Worm (Caenorhabditis elegans) whole organism, mixed stage, embryonic: ENCODE measurements around the gene tank-1.

Experiments
- ceh-39 ChIP-seq: fragments of 150-350 bp; optimal IDR thresholded peaks from 2 replicates; lab custom pipeline; 2014; ENCODE audit warnings: missing biosample characterization, missing genetic modification characterization
- ces-1 ChIP-seq: fragments of 150-350 bp; optimal IDR thresholded peaks from 2 replicates; lab custom pipeline; 2014; ENCODE audit warnings: missing biosample characterization, missing genetic modification reagents, missing genetic modification characterization
- elt-1 ChIP-seq: sonication (generic microtip); optimal IDR thresholded peaks from 2 replicates; lab custom pipeline; 2017; ENCODE audit warnings: missing genetic modification characterization, mild to moderate bottlenecking, missing compliant biosample characterization, antibody characterized with exemption, moderate library complexity, borderline replicate concordance; ENCODE audit not compliant: insufficient read depth
- elt-3 ChIP-seq: fragments of 150-350 bp; optimal IDR thresholded peaks from 2 replicates; lab custom pipeline; 2014; ENCODE audit warnings: missing biosample characterization, missing genetic modification characterization
- nhr-12 ChIP-seq: fragments of 150-350 bp; optimal IDR thresholded peaks from 2 replicates; lab custom pipeline; 2014; ENCODE audit warnings: missing biosample characterization, missing genetic modification characterization
- nhr-2 ChIP-seq: fragments of 150-350 bp; optimal IDR thresholded peaks from 2 replicates; lab custom pipeline; 2014; ENCODE audit warnings: missing biosample characterization, missing genetic modification characterization
- unc-62 ChIP-seq: fragments of 150-350 bp; optimal IDR thresholded peaks from 2 replicates; lab custom pipeline; 2014; ENCODE audit warnings: missing biosample characterization, missing genetic modification reagents, missing genetic modification characterization
- zip-8 ChIP-seq: fragments of 150-350 bp; optimal IDR thresholded peaks from 2 replicates; lab custom pipeline; 2014; ENCODE audit warnings: missing biosample characterization, missing genetic modification characterization

tank-1 gene

DNA sequence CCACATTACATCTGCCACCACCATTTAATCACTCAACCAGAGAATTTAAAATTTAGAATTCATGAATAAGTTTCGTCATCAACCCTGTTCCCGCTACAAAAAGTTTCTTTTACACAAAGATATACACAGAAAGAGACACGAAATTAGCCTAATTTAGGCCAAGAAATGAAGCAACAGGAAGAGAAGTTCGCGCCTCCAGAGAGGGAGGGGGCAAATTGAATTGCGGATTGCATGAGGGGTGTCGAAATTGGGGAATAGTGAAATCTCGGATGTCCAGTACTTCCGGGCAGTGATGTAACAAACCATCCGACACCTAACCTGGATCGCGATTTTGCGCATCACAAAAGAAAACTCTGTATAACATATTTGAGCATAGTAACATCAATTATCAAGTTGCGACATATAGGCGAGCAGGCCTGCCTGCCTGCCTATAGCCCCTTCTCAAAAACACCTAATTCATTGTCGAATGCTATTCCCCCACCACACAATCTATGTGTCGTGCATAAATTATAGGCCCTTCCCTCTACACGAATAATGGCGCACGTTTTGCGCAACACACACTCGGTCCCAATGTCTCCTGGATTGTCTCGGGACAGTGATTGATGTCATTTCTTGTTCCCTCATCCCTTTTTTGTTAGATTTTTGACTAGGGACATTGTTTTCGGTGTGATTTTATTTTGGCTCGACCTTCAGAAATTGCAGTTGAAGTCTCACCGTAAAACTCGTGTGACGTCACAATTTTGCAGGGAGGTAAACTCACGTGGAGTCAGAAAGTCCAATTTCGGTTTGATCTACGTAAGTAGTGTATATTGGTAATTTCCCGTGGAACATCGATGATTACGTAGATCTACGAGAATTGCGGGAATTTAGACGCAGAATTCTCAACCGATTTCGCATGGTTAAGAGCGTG is 57.5 kb downstream of the tank-1 start:
- TF ChIP-seq nhr-2 (tag; lab: Kevin White, UChicago) (peak; percentile 18), ces-1 (GFP tag; lab: Kevin White, UChicago) (peak; percentile 88), elt-1 (tag; lab: Kevin White, UChicago) (no peak), zip-8 (tag; lab: Kevin White, UChicago) (peak; percentile 57), ceh-39 (tag; lab: Kevin White, UChicago) (no peak), elt-3 (tag; lab: Kevin White, UChicago) (no peak), nhr-12 (tag; lab: Kevin White, UChicago) (no peak), unc-62 (GFP tag; lab: Kevin White, UChicago) (peak; percentile 81)
